Worm (Caenorhabditis elegans): ENCODE measurements around the gene clec-148.

The clec-148 gene

ce11 chrIII:175733-176132, at the start of gene clec-148:
TSS of gene clec-148 (minus strand) at chrIII:175833.
- no peak for TF ChIP-seq nhr-28 (tag; optimal IDR thresholded peaks at IDR 0.05)
- TF ChIP-seq unc-39 (tag; optimal IDR thresholded peaks at IDR 0.05): no peak
- no peak for TF ChIP-seq bed-3 (GFP tag; optimal IDR thresholded peaks at IDR 0.05)
- no peak for TF ChIP-seq ces-1 (GFP tag; optimal IDR thresholded peaks at IDR 0.05)
- TF ChIP-seq ceh-43 (GFP tag; optimal IDR thresholded peaks at IDR 0.05): no peak
- TF ChIP-seq sem-2 (GFP tag; optimal IDR thresholded peaks at IDR 0.05): no peak
- no peak for TF ChIP-seq ztf-11 (tag; optimal IDR thresholded peaks at IDR 0.05)
- TF ChIP-seq lsy-2 (tag; optimal IDR thresholded peaks at IDR 0.05): no peak
- no peak for TF ChIP-seq lin-13 (tag; optimal IDR thresholded peaks at IDR 0.05)
- no peak for TF ChIP-seq ceh-83 (GFP tag; optimal IDR thresholded peaks at IDR 0.05)

ce11 chrIII:222508-222907, 46.9 kb upstream of the clec-148 start:
- TF ChIP-seq pha-4 (tag; optimal IDR thresholded peaks at IDR 0.05): no peak
- no peak for TF ChIP-seq ham-2 (GFP tag; optimal IDR thresholded peaks at IDR 0.05)
- TF ChIP-seq bed-3 (GFP tag; optimal IDR thresholded peaks at IDR 0.05): no peak
- TF ChIP-seq hlh-1 (tag; optimal IDR thresholded peaks at IDR 0.05): no peak
- TF ChIP-seq ceh-39 (tag; optimal IDR thresholded peaks at IDR 0.05): no peak
- no peak for TF ChIP-seq nhr-237 (tag; optimal IDR thresholded peaks at IDR 0.05)
- TF ChIP-seq cnd-1 (tag; optimal IDR thresholded peaks at IDR 0.05): no peak

ce11 chrIII:220368-220767, 44.7 kb upstream of the clec-148 start:
- TF ChIP-seq nhr-237 (tag; optimal IDR thresholded peaks at IDR 0.05) (no peak), sptf-1 (tag; optimal IDR thresholded peaks at IDR 0.05) (peak; percentile 32), tbx-8 (GFP tag; optimal IDR thresholded peaks at IDR 0.05) (no peak), nhr-76 (tag; optimal IDR thresholded peaks at IDR 0.05) (no peak), nhr-12 (tag; optimal IDR thresholded peaks at IDR 0.05) (no peak), nhr-2 (tag; optimal IDR thresholded peaks at IDR 0.05) (no peak), unc-120 (tag; optimal IDR thresholded peaks at IDR 0.05; ENCODE audit: poor library complexity, severe bottlenecking) (peak; percentile 63), ceh-39 (tag; optimal IDR thresholded peaks at IDR 0.05) (no peak), ces-1 (GFP tag; optimal IDR thresholded peaks at IDR 0.05) (peak; percentile 57), ceh-43 (GFP tag; optimal IDR thresholded peaks at IDR 0.05) (no peak), elt-1 (tag; optimal IDR thresholded peaks at IDR 0.05; ENCODE audit: borderline replicate concordance, insufficient read depth) (no peak), sem-2 (GFP tag; optimal IDR thresholded peaks at IDR 0.05) (no peak), unc-39 (tag; optimal IDR thresholded peaks at IDR 0.05) (no peak), snpc-4 (tag; optimal IDR thresholded peaks at IDR 0.05) (no peak), hlh-1 (tag; optimal IDR thresholded peaks at IDR 0.05) (peak; percentile 75)

- TF ChIP-seq sem-2 (GFP tag; optimal IDR thresholded peaks at IDR 0.05) (no peak), ces-1 (GFP tag; optimal IDR thresholded peaks at IDR 0.05) (peak; percentile 77), nhr-237 (tag; optimal IDR thresholded peaks at IDR 0.05) (no peak), ztf-11 (tag; optimal IDR thresholded peaks at IDR 0.05) (no peak)
Observed at ce11 chrIII:211387-211786, 35.8 kb upstream of the clec-148 start.

ce11 chrIII:209695-210091, 34.1 kb upstream of the clec-148 start, which contains the start of gene klp-20:
TSS of gene klp-20 (plus strand) at chrIII:209992.
- TF ChIP-seq mls-2 (tag; optimal IDR thresholded peaks at IDR 0.05) (no peak), lin-32 (GFP tag; optimal IDR thresholded peaks at IDR 0.05) (no peak)

ce11 chrIII:208793-209694, 33.4 kb upstream of the clec-148 start:
- TF ChIP-seq unc-62 (GFP tag; optimal IDR thresholded peaks at IDR 0.05) (peak; percentile 67), cnd-1 (tag; optimal IDR thresholded peaks at IDR 0.05) (no peak), mls-2 (tag; optimal IDR thresholded peaks at IDR 0.05) (no peak), zip-8 (tag; optimal IDR thresholded peaks at IDR 0.05) (no peak), sem-2 (GFP tag; optimal IDR thresholded peaks at IDR 0.05) (no peak), nhr-28 (tag; optimal IDR thresholded peaks at IDR 0.05) (no peak), ces-1 (GFP tag; optimal IDR thresholded peaks at IDR 0.05) (peak; percentile 98), M03D4.4 (tag; optimal IDR thresholded peaks at IDR 0.05) (no peak), elt-3 (tag; optimal IDR thresholded peaks at IDR 0.05) (no peak), drap-1 (GFP tag; optimal IDR thresholded peaks at IDR 0.05) (no peak), ztf-11 (tag; optimal IDR thresholded peaks at IDR 0.05) (no peak), blmp-1 (tag; optimal IDR thresholded peaks at IDR 0.05) (no peak), ham-2 (GFP tag; optimal IDR thresholded peaks at IDR 0.05) (no peak), lsy-2 (tag; optimal IDR thresholded peaks at IDR 0.05) (no peak)

Data from whole organism, mixed stage, embryonic.